Fruit fly (Drosophila melanogaster): ENCODE results near the gene CG11381.

The CG11381 gene

DNA sequence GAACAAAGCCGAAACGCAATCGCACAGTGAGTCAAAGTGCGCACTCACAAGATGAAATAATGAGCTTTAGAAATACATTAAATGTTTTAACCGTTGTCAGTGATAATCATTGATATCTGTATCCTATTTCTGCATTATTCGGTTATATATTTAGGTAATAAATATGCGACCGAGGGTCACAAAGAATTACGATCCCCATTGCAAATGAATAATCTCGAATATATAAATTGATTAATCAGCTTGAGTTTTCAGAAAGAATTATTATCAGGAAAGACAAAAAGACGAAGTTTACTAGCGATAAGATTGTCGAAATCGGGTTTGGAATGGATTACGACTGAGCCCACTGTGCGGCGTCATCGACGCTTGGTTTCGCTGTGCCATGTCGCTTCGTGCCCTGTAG lies 32.6 kb upstream of the CG11381 start (continued):
- no peak for TF ChIP-seq CG32767 (GFP tag; IDR thresholded peaks at IDR 0.05)
- no peak for TF ChIP-seq sima (GFP tag; optimal IDR thresholded peaks at IDR 0.05)
- no peak for TF ChIP-seq CG2129 (GFP tag; IDR thresholded peaks at IDR 0.05; ENCODE audit: partially characterized antibody)
- no peak for TF ChIP-seq CG11093 (GFP tag; IDR thresholded peaks at IDR 0.05)
- peak; percentile 65 for TF ChIP-seq CG7556 (GFP tag; optimal IDR thresholded peaks at IDR 0.05)
- no peak for TF ChIP-seq MTF-1 (GFP tag; optimal IDR thresholded peaks at IDR 0.05; ENCODE audit: borderline replicate concordance)
- peak; percentile 44 for TF ChIP-seq CG10274 (GFP tag; optimal IDR thresholded peaks at IDR 0.05)
- TF ChIP-seq scrt (GFP tag; optimal IDR thresholded peaks at IDR 0.05): peak; percentile 25
- no peak for TF ChIP-seq ara (GFP tag; IDR thresholded peaks at IDR 0.05)
- no peak for TF ChIP-seq CG2202 (tag; optimal IDR thresholded peaks at IDR 0.05)
- no peak for TF ChIP-seq gcm2 (GFP tag; optimal IDR thresholded peaks at IDR 0.05)
- TF ChIP-seq bcd (GFP tag; optimal IDR thresholded peaks at IDR 0.05): peak; percentile 43
- TF ChIP-seq vvl (GFP tag; IDR thresholded peaks at IDR 0.05): peak; percentile 34; the same call in 1 of the 2 replicates
- peak; percentile 17 for TF ChIP-seq ems (GFP tag; optimal IDR thresholded peaks at IDR 0.05)
- peak; percentile 70 for TF ChIP-seq CG13296 (GFP tag; optimal IDR thresholded peaks at IDR 0.05)
- peak; percentile 79 for TF ChIP-seq CG18599 (GFP tag; optimal IDR thresholded peaks at IDR 0.05)
- peak; percentile 2 for TF ChIP-seq crc (GFP tag; optimal IDR thresholded peaks at IDR 0.05)
- peak; percentile 32 for TF ChIP-seq CG17829 (tag; optimal IDR thresholded peaks at IDR 0.05)
- peak; percentile 70 for TF ChIP-seq CG15269 (tag; optimal IDR thresholded peaks at IDR 0.05)
- no peak for TF ChIP-seq sr (GFP tag; IDR thresholded peaks at IDR 0.05)
- TF ChIP-seq CG30403 (GFP tag; optimal IDR thresholded peaks at IDR 0.05): peak; percentile 70
- peak; percentile 22 for TF ChIP-seq CG15514 (GFP tag; optimal IDR thresholded peaks at IDR 0.05)
- peak; percentile 33 to 38 for TF ChIP-seq dpn (GFP tag; optimal IDR thresholded peaks at IDR 0.05)
- no peak for TF ChIP-seq btn (GFP tag; optimal IDR thresholded peaks at IDR 0.05)
- TF ChIP-seq Hmr (GFP tag; optimal IDR thresholded peaks at IDR 0.05): peak; percentile 70
- TF ChIP-seq CG7839 (tag; optimal IDR thresholded peaks at IDR 0.05): peak; percentile 71
- peak; percentile 54 for TF ChIP-seq cwo (GFP tag; optimal IDR thresholded peaks at IDR 0.05)
- peak; percentile 59 for TF ChIP-seq CG9727 (GFP tag; optimal IDR thresholded peaks at IDR 0.05)
- peak; percentile 50; the same call in 1 of the 3 replicates for TF ChIP-seq CG11695 (GFP tag; IDR thresholded peaks at IDR 0.05)
- TF ChIP-seq D19A (tag; optimal IDR thresholded peaks at IDR 0.05): peak; percentile 40
- TF ChIP-seq CG12104 (GFP tag; optimal IDR thresholded peaks at IDR 0.05): peak; percentile 5
- no peak for TF ChIP-seq crol (GFP tag; IDR thresholded peaks at IDR 0.05)
- TF ChIP-seq CG12769 (tag; optimal IDR thresholded peaks at IDR 0.05): peak; percentile 35
- TF ChIP-seq Side (GFP tag; optimal IDR thresholded peaks at IDR 0.05): no peak
- no peak for TF ChIP-seq otp (GFP tag; IDR thresholded peaks at IDR 0.05)
- peak; percentile 21 for TF ChIP-seq CG13624 (GFP tag; optimal IDR thresholded peaks at IDR 0.05)
- no peak for TF ChIP-seq crp (GFP tag; optimal IDR thresholded peaks at IDR 0.05)
- TF ChIP-seq CG14050 (GFP tag; IDR thresholded peaks at IDR 0.05): no peak
- TF ChIP-seq Nf-YB (GFP tag; optimal IDR thresholded peaks at IDR 0.05): no peak
- TF ChIP-seq CG9932 (GFP tag; IDR thresholded peaks at IDR 0.05): peak; percentile 38; the same call in 1 of the 2 replicates
- TF ChIP-seq psq (GFP tag; optimal IDR thresholded peaks at IDR 0.05): no peak
- no peak for TF ChIP-seq pnt (GFP tag; optimal IDR thresholded peaks at IDR 0.05)
- TF ChIP-seq Rfx (GFP tag; IDR thresholded peaks at IDR 0.05): peak; percentile 49
- TF ChIP-seq Taf1 (GFP tag; IDR thresholded peaks at IDR 0.05): no peak
- peak in 1 of 2 experiments; percentile 73 for TF ChIP-seq Hr51 (GFP tag; optimal IDR thresholded peaks at IDR 0.05)
- TF ChIP-seq B-H1 (GFP tag; IDR thresholded peaks at IDR 0.05): no peak
- TF ChIP-seq prd (optimal IDR thresholded peaks at IDR 0.05): no peak
- TF ChIP-seq prd (GFP tag; IDR thresholded peaks at IDR 0.05): 0 out of 3 replicates have a peak, but pooled peaks have one; percentile 31
- peak; percentile 66 for TF ChIP-seq Oli (tag; optimal IDR thresholded peaks at IDR 0.05)
- peak; percentile 48 for TF ChIP-seq CG31441 (GFP tag; IDR thresholded peaks at IDR 0.05)
- peak; percentile 16 for TF ChIP-seq mam (GFP tag; optimal IDR thresholded peaks at IDR 0.05)
